Worm (Caenorhabditis elegans): Measurements from ENCODE around the gene Y17D7B.2.

- no peak for TF ChIP-seq unc-55 (GFP tag; optimal IDR thresholded peaks at IDR 0.05)
- no peak for TF ChIP-seq ceh-9 (tag; optimal IDR thresholded peaks at IDR 0.05)
- TF ChIP-seq nhr-232 (tag; optimal IDR thresholded peaks at IDR 0.05) = no peak
- TF ChIP-seq lin-11 (tag; optimal IDR thresholded peaks at IDR 0.05) = no peak
- TF ChIP-seq hlh-30 (tag; optimal IDR thresholded peaks at IDR 0.05; ENCODE audit: insufficient read depth) = no peak
These were observed 38.9 kb downstream of the Y17D7B.2 start for ce11 chrV:18826445-18826844.

Data from whole organism, late embryonic.